Worm (Caenorhabditis elegans) whole organism, L3 larva: ENCODE measurements around the gene seu-1.
"Not testable (repeated sequence)": the region's sequence is repeated elsewhere in the genome, so short reads cannot be mapped to it uniquely, and the experiment has no call there.

ENCODE experiments used
- ama-1 ChIP-seq: fragments of 150-350 bp; optimal IDR thresholded peaks from 2 replicates; lab custom pipeline; 2018
- elt-2 ChIP-seq: sonication (generic microtip); optimal IDR thresholded peaks from 2 replicates; lab custom pipeline; 2016; ENCODE audit warnings: missing genetic modification reagents, mild to moderate bottlenecking, missing genetic modification characterization, missing compliant biosample characterization
- jun-1 ChIP-seq: fragments of 150-350 bp; optimal IDR thresholded peaks from 2 replicates; lab custom pipeline; 2014; ENCODE audit warnings: missing biosample characterization, missing genetic modification reagents, missing genetic modification characterization
- mml-1 ChIP-seq: fragments of 150-350 bp; sonication (generic microtip); optimal IDR thresholded peaks from 3 replicates; lab custom pipeline; 2014; ENCODE audit warnings: missing biosample characterization, missing genetic modification characterization
- nhr-11 ChIP-seq: fragments of 150-350 bp; optimal IDR thresholded peaks from 2 replicates; lab custom pipeline; 2014; ENCODE audit warnings: missing biosample characterization, missing genetic modification characterization
- nhr-23 ChIP-seq: fragments of 150-350 bp; optimal IDR thresholded peaks from 2 replicates; lab custom pipeline; 2014; ENCODE audit warnings: missing biosample characterization, missing genetic modification reagents, missing genetic modification characterization
- nhr-237 ChIP-seq: fragments of 150-350 bp; optimal IDR thresholded peaks from 2 replicates; lab custom pipeline; 2014; ENCODE audit warnings: missing biosample characterization, missing genetic modification characterization
- nhr-67 ChIP-seq: fragments of 150-350 bp; optimal IDR thresholded peaks from 2 replicates; lab custom pipeline; 2014; ENCODE audit warnings: missing biosample characterization, missing genetic modification characterization
- zag-1 ChIP-seq: fragments of 150-350 bp; optimal IDR thresholded peaks from 2 replicates; lab custom pipeline; 2014; ENCODE audit warnings: missing biosample characterization, missing genetic modification characterization

DNA sequence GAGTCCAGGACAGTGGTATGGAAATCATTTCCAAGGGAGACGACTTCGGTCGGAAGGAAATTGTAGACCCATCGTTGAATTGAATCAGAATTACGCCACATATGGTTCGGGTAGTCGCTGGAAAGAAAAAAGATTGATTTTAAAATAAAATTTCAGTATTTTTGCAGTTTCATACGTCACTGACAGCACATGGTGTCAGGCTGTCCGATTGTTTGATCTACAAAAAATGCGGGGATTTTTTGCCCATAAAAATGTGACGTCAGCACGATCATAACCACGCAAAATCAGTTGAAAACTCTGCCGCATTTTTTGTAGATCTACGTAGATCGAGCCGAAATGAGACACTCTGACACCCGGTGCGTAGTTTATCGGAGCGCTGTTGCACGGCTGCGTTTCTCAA is 12.1 kb upstream of the seu-1 start, which contains the start of gene Y73B6BL.12:
- TF ChIP-seq nhr-11 (tag; lab: Kevin White, UChicago); zag-1 (tag; lab: Kevin White, UChicago); nhr-237 (tag; lab: Kevin White, UChicago); jun-1; ama-1 (lab: Kevin White, UChicago); nhr-67 (tag; lab: Kevin White, UChicago); elt-2; nhr-23 (tag; lab: Kevin White, UChicago); mml-1: not testable (repeated sequence)
